Worm (Caenorhabditis elegans) whole organism, young adult: ENCODE measurements around the gene Y41C4A.22.

Source experiments
- C06A6.2 ChIP-seq: fragments of 200-800 bp; sonication (Bioruptor generic); conservative IDR thresholded peaks from 2 replicates; pipeline ENCODE4 v1.3.6; 2022; ENCODE audit warnings: missing genetic modification characterization, missing compliant biosample characterization
- C17E4.6 ChIP-seq: fragments of 200-800 bp; sonication (Bioruptor generic); IDR thresholded peaks from 2 replicates; pipeline ENCODE4 v1.3.6; 2022; ENCODE audit warnings: missing genetic modification reagents, missing genetic modification characterization, missing compliant biosample characterization
- D2030.7 ChIP-seq: fragments of 200-800 bp; sonication (Bioruptor generic); IDR thresholded peaks from 2 replicates; pipeline ENCODE4 v1.3.6; 2022; ENCODE audit warnings: missing genetic modification reagents, missing genetic modification characterization, missing compliant biosample characterization
- F52B5.7 ChIP-seq: sonication (generic microtip); optimal IDR thresholded peaks from 2 replicates; lab custom pipeline; 2016; ENCODE audit warnings: mild to moderate bottlenecking, missing genetic modification characterization, missing compliant biosample characterization
- F57C9.4 ChIP-seq: sonication (generic microtip); optimal IDR thresholded peaks from 2 replicates; lab custom pipeline; 2017; ENCODE audit warnings: mild to moderate bottlenecking, missing genetic modification characterization, missing compliant biosample characterization
- K12H6.12 ChIP-seq: fragments of 200-800 bp; sonication (Bioruptor generic); optimal IDR thresholded peaks from 2 replicates; lab custom pipeline; 2018; ENCODE audit warnings: mild to moderate bottlenecking, missing genetic modification characterization, missing compliant biosample characterization
- Y53G8AR.9 ChIP-seq: fragments of 200-800 bp; sonication (Bioruptor generic); conservative IDR thresholded peaks from 2 replicates; pipeline ENCODE4 v1.3.6; 2022; ENCODE audit warnings: missing genetic modification reagents, missing genetic modification characterization, missing compliant biosample characterization
- Y79H2A.3 ChIP-seq: fragments of 200-800 bp; sonication (Bioruptor generic); conservative IDR thresholded peaks from 2 replicates; pipeline ENCODE4 v1.3.6; 2022; ENCODE audit warnings: missing genetic modification reagents, missing genetic modification characterization, missing compliant biosample characterization
- Y95B8A.8 ChIP-seq: fragments of 200-800 bp; sonication (Bioruptor generic); IDR thresholded peaks from 2 replicates; pipeline ENCODE4 v1.3.6; 2022; ENCODE audit warnings: missing genetic modification reagents, missing genetic modification characterization, missing compliant biosample characterization
- ZK185.1 ChIP-seq: sonication (generic microtip); optimal IDR thresholded peaks from 2 replicates; lab custom pipeline; 2016; ENCODE audit warnings: mild to moderate bottlenecking, missing genetic modification characterization, missing compliant biosample characterization; ENCODE audit not compliant: poor library complexity, severe bottlenecking
- aptf-2 ChIP-seq: fragments of 200-800 bp; sonication (Bioruptor generic); conservative IDR thresholded peaks from 2 replicates; pipeline ENCODE4 v1.3.6; 2022; ENCODE audit warnings: missing genetic modification reagents, missing genetic modification characterization, missing compliant biosample characterization
- atf-7 ChIP-seq: sonication (generic microtip); optimal IDR thresholded peaks from 2 replicates; lab custom pipeline; 2017; ENCODE audit warnings: mild to moderate bottlenecking, missing genetic modification characterization, missing compliant biosample characterization
- attf-5 ChIP-seq: fragments of 200-800 bp; sonication (Bioruptor generic); optimal IDR thresholded peaks from 2 replicates; lab custom pipeline; 2018; ENCODE audit warnings: mild to moderate bottlenecking, missing genetic modification characterization, missing compliant biosample characterization
- attf-6 ChIP-seq: fragments of 200-800 bp; sonication (Bioruptor generic); IDR thresholded peaks from 2 replicates; pipeline ENCODE4 v1.3.6; 2022; ENCODE audit warnings: missing genetic modification reagents, missing genetic modification characterization, missing compliant biosample characterization
- bed-1 ChIP-seq: fragments of 200-800 bp; sonication (Bioruptor generic); IDR thresholded peaks from 2 replicates; pipeline ENCODE4 v1.3.6; 2022; ENCODE audit warnings: missing genetic modification reagents, missing genetic modification characterization, missing compliant biosample characterization
- cebp-1 ChIP-seq, 2 experiments: fragments of 200-800 bp in 1 of 2; sonication (Bioruptor generic) in 1 of 2; sonication (generic microtip) in 1 of 2; IDR thresholded peaks in 1 of 2; optimal IDR thresholded peaks in 1 of 2; 2 replicates each; pipeline versions ENCODE4 v1.3.6 to Lab custom; 2017 to 2022; ENCODE audit warnings: missing compliant biosample characterization in 2 of 2, missing genetic modification characterization in 2 of 2, mild to moderate bottlenecking in 1 of 2, missing genetic modification reagents in 1 of 2, moderate library complexity in 1 of 2
- ceh-40 ChIP-seq: fragments of 200-800 bp; sonication (Bioruptor generic); IDR thresholded peaks from 2 replicates; pipeline ENCODE4 v1.3.6; 2022; ENCODE audit warnings: missing genetic modification characterization, missing compliant biosample characterization
- ceh-58 ChIP-seq: fragments of 200-800 bp; sonication (Bioruptor generic); IDR thresholded peaks from 2 replicates; pipeline ENCODE4 v1.3.6; 2022; ENCODE audit warnings: missing genetic modification characterization, missing compliant biosample characterization
- gei-17 ChIP-seq: fragments of 200-800 bp; sonication (Bioruptor generic); optimal IDR thresholded peaks from 2 replicates; lab custom pipeline; 2018; ENCODE audit warnings: mild to moderate bottlenecking, missing genetic modification characterization, missing compliant biosample characterization
- hlh-12 ChIP-seq: sonication (generic microtip); optimal IDR thresholded peaks from 2 replicates; lab custom pipeline; 2016; ENCODE audit warnings: missing genetic modification characterization, missing compliant biosample characterization
- hmg-1.2 ChIP-seq: fragments of 200-800 bp; sonication (Bioruptor generic); IDR thresholded peaks from 2 replicates; pipeline ENCODE4 v1.3.6; 2022; ENCODE audit warnings: missing genetic modification reagents, missing genetic modification characterization, missing compliant biosample characterization
- lin-26 ChIP-seq: fragments of 200-800 bp; sonication (Bioruptor generic); IDR thresholded peaks from 2 replicates; pipeline ENCODE4 v1.3.6; 2022; ENCODE audit warnings: missing genetic modification reagents, missing genetic modification characterization, missing compliant biosample characterization
- lin-35 ChIP-seq, 3 experiments: fragments of 150-350 bp in 2 of 3; sonication (generic microtip) in 1 of 3; optimal IDR thresholded peaks; 2 replicates each; lab custom pipeline; 2014 to 2018; ENCODE audit warnings: missing biosample characterization in 3 of 3, missing genetic modification characterization in 3 of 3, missing genetic modification reagents in 3 of 3
- lin-40 ChIP-seq: sonication (generic microtip); optimal IDR thresholded peaks from 2 replicates; lab custom pipeline; 2016; ENCODE audit warnings: missing genetic modification characterization, mild to moderate bottlenecking, missing compliant biosample characterization, missing genotype, missing genetic modification reagents
- madf-10 ChIP-seq: sonication (generic microtip); optimal IDR thresholded peaks from 2 replicates; lab custom pipeline; 2016; ENCODE audit warnings: mild to moderate bottlenecking, missing genetic modification characterization, missing compliant biosample characterization
- madf-6 ChIP-seq: fragments of 200-800 bp; sonication (Bioruptor generic); IDR thresholded peaks from 2 replicates; pipeline ENCODE4 v1.3.6; 2022; ENCODE audit warnings: missing genetic modification reagents, missing genetic modification characterization, missing compliant biosample characterization
- mcd-1 ChIP-seq: fragments of 200-800 bp; sonication (Bioruptor generic); IDR thresholded peaks from 2 replicates; pipeline ENCODE4 v1.3.6; 2022; ENCODE audit warnings: missing genetic modification reagents, missing genetic modification characterization, missing compliant biosample characterization
- mes-4 ChIP-seq: sonication (generic microtip); optimal IDR thresholded peaks from 2 replicates; lab custom pipeline; 2016; ENCODE audit warnings: missing genotype, missing genetic modification characterization, missing compliant biosample characterization
- mxl-1 ChIP-seq: sonication (generic microtip); optimal IDR thresholded peaks from 2 replicates; lab custom pipeline; 2016; ENCODE audit warnings: missing genetic modification characterization, missing compliant biosample characterization
- nfya-2 ChIP-seq: fragments of 200-800 bp; sonication (Bioruptor generic); IDR thresholded peaks from 2 replicates; pipeline ENCODE4 v1.3.6; 2022; ENCODE audit warnings: missing genetic modification reagents, missing genetic modification characterization, missing compliant biosample characterization
- nhr-179 ChIP-seq: sonication (generic microtip); optimal IDR thresholded peaks from 2 replicates; lab custom pipeline; 2016; ENCODE audit warnings: mild to moderate bottlenecking, missing genetic modification characterization, missing compliant biosample characterization
- pbrm-1 ChIP-seq: fragments of 200-800 bp; sonication (Bioruptor generic); IDR thresholded peaks from 2 replicates; pipeline ENCODE4 v1.3.6; 2022; ENCODE audit warnings: missing genetic modification reagents, missing genetic modification characterization, missing compliant biosample characterization
- snpc-4 ChIP-seq, 5 experiments: fragments of 150-350 bp in 1 of 5; sonication (generic microtip) in 4 of 5; optimal IDR thresholded peaks; 2 replicates each; lab custom pipeline; 2014 to 2018; ENCODE audit warnings: missing genetic modification characterization in 5 of 5, missing biosample characterization in 3 of 5, antibody characterized with exemption in 2 of 5, mild to moderate bottlenecking in 2 of 5, missing compliant biosample characterization in 2 of 5, missing genotype in 2 of 5, moderate library complexity in 2 of 5, missing genetic modification reagents in 1 of 5
- somi-1 ChIP-seq: fragments of 200-800 bp; sonication (Bioruptor generic); optimal IDR thresholded peaks from 2 replicates; lab custom pipeline; 2018; ENCODE audit warnings: mild to moderate bottlenecking, missing genetic modification characterization, missing compliant biosample characterization
- tbp1 ChIP-seq: fragments of 200-800 bp; sonication (Bioruptor generic); optimal IDR thresholded peaks from 2 replicates; lab custom pipeline; 2018; ENCODE audit warnings: mild to moderate bottlenecking, missing genetic modification characterization, missing compliant biosample characterization
- unc-130 ChIP-seq: sonication (generic microtip); optimal IDR thresholded peaks from 2 replicates; lab custom pipeline; 2016; ENCODE audit warnings: missing genetic modification reagents, missing genetic modification characterization, missing compliant biosample characterization
- zfh-2 ChIP-seq: fragments of 200-800 bp; sonication (Bioruptor generic); conservative IDR thresholded peaks from 2 replicates; pipeline ENCODE4 v1.3.6; 2022; ENCODE audit warnings: missing genetic modification reagents, missing genetic modification characterization, missing compliant biosample characterization
- ztf-26 ChIP-seq: sonication (generic microtip); optimal IDR thresholded peaks from 2 replicates; lab custom pipeline; 2017; ENCODE audit warnings: missing genetic modification characterization, missing compliant biosample characterization
- ztf-28 ChIP-seq: fragments of 200-800 bp; sonication (Bioruptor generic); IDR thresholded peaks from 2 replicates; pipeline ENCODE4 v1.3.6; 2022; ENCODE audit warnings: missing genetic modification reagents, missing genetic modification characterization, missing compliant biosample characterization
- ztf-6 ChIP-seq: fragments of 200-800 bp; sonication (Bioruptor generic); IDR thresholded peaks from 2 replicates; pipeline ENCODE4 v1.3.6; 2022; ENCODE audit warnings: missing genetic modification reagents, missing genetic modification characterization, missing compliant biosample characterization

The Y41C4A.22 gene

ce11 chrIII:11731491-11731890 lies 36.4 kb downstream of the Y41C4A.22 start:
- TF ChIP-seq tbp1 (no peak), ceh-40 (no peak), madf-10 (tag; lab: Kevin White, UChicago) (no peak), aptf-2 (GFP tag; lab: Robert Waterston, UW) (no peak), ztf-26 (tag; lab: Kevin White, UChicago) (no peak)

ce11 chrIII:11732056-11732455 lies 37.0 kb downstream of the Y41C4A.22 start, which contains the start of gene Y41C4A.21:
Gene Y41C4A.21 (plus strand): TSS chrIII:11732356.
- TF ChIP-seq F57C9.4 (tag; lab: Kevin White, UChicago) (no peak), zfh-2 (GFP tag; lab: Robert Waterston, UW) (0 out of 2 replicates have a peak, but pooled peaks have one; percentile 19), ztf-6 (no peak), Y79H2A.3 (no peak), lin-40 (no peak), nhr-179 (tag; lab: Kevin White, UChicago) (no peak), attf-5 (GFP tag; lab: Kevin White, UChicago) (no peak)
- TF ChIP-seq, all 124 proteins: peak for 1

ce11 chrIII:11732943-11733342 lies 37.9 kb downstream of the Y41C4A.22 start:
- TF ChIP-seq mcd-1 (no peak), F57C9.4 (tag; lab: Kevin White, UChicago) (no peak), gei-17 (GFP tag; lab: Kevin White, UChicago) (no peak), hlh-12 (tag; lab: Kevin White, UChicago) (no peak), atf-7 (tag; lab: Kevin White, UChicago) (no peak), ztf-28 (no peak), Y53G8AR.9 (GFP tag; lab: Robert Waterston, UW) (no peak)

ce11 chrIII:11737527-11737926 lies 42.5 kb downstream of the Y41C4A.22 start, which contains the start of gene sup-1:
Gene sup-1 (minus strand): TSS chrIII:11737627.
- TF ChIP-seq C06A6.2 (GFP tag; lab: Robert Waterston, UW) (no peak), unc-130 (GFP tag; lab: Kevin White, UChicago) (no peak), bed-1 (no peak), mxl-1 (tag; lab: Kevin White, UChicago) (no peak), ZK185.1 (tag; lab: Kevin White, UChicago) (no peak), nfya-2 (GFP tag; lab: Robert Waterston, UW) (no peak), D2030.7 (GFP tag; lab: Robert Waterston, UW) (no peak), nhr-179 (tag; lab: Kevin White, UChicago) (no peak), attf-6 (no peak)
- TF ChIP-seq, all 124 proteins: peak for 0

- peak; percentile 61 for TF ChIP-seq lin-40
- no peak for TF ChIP-seq mes-4 (tag; lab: Kevin White, UChicago)
- peak; percentile 9; the same call in 1 of the 2 replicates for TF ChIP-seq mcd-1
- no peak for TF ChIP-seq snpc-4 (GFP tag; optimal IDR thresholded peaks at IDR 0.05; lab: Kevin White, UChicago)
- TF ChIP-seq snpc-4 (tag; optimal IDR thresholded peaks at IDR 0.05; lab: Kevin White, UChicago): peak in 1 of 4 experiments; percentile 0
- TF ChIP-seq ztf-6: no peak
- no peak for TF ChIP-seq C17E4.6
- peak in 1 of 3 experiments; percentile 53 for TF ChIP-seq lin-35 (GFP tag; optimal IDR thresholded peaks at IDR 0.05; lab: Kevin White, UChicago)
- no peak for TF ChIP-seq pbrm-1 (GFP tag; lab: Robert Waterston, UW)
- no peak for TF ChIP-seq F52B5.7 (tag; lab: Kevin White, UChicago)
- TF ChIP-seq Y95B8A.8 (GFP tag; lab: Robert Waterston, UW): no peak
- TF ChIP-seq ceh-58: no peak
- no peak for TF ChIP-seq madf-6 (GFP tag; lab: Robert Waterston, UW)
- peak; percentile 42; the same call in 1 of the 2 replicates for TF ChIP-seq hmg-1.2 (GFP tag; lab: Robert Waterston, UW)
- no peak for TF ChIP-seq attf-6
- TF ChIP-seq lin-26: peak; percentile 63; the same call in 1 of the 2 replicates
- no peak for TF ChIP-seq cebp-1 (GFP tag; IDR thresholded peaks at IDR 0.05; lab: Robert Waterston, UW)
- peak; percentile 66 for TF ChIP-seq cebp-1 (tag; optimal IDR thresholded peaks at IDR 0.05; lab: Kevin White, UChicago)
- TF ChIP-seq ztf-26 (tag; lab: Kevin White, UChicago): peak; percentile 65
- peak; percentile 32 for TF ChIP-seq atf-7 (tag; lab: Kevin White, UChicago)
- no peak for TF ChIP-seq F57C9.4 (tag; lab: Kevin White, UChicago)
- peak; percentile 80 for TF ChIP-seq somi-1 (GFP tag; lab: Kevin White, UChicago)
- TF ChIP-seq K12H6.12 (tag; lab: Kevin White, UChicago): peak; percentile 45
- 0 out of 2 replicates have a peak, but pooled peaks have one; percentile 22 for TF ChIP-seq C06A6.2 (GFP tag; lab: Robert Waterston, UW)
These were observed 43.4 kb downstream of the Y41C4A.22 start for ce11 chrIII:11738482-11738881.
